Worm (Caenorhabditis elegans): ENCODE data around the gene alh-8.

- TF ChIP-seq hmbx-1 (tag; optimal IDR thresholded peaks at IDR 0.05) (no peak), ama-1 (optimal IDR thresholded peaks at IDR 0.05) (no peak), B0310.2 (tag; optimal IDR thresholded peaks at IDR 0.05) (no peak), flt-1 (GFP tag; IDR thresholded peaks at IDR 0.05) (no peak), hmg-4 (GFP tag; optimal IDR thresholded peaks at IDR 0.05) (no peak), hnd-1 (tag; optimal IDR thresholded peaks at IDR 0.05) (no peak), pes-1 (GFP tag; IDR thresholded peaks at IDR 0.05) (no peak), ceh-36 (tag; optimal IDR thresholded peaks at IDR 0.05) (no peak), F13C5.2 (tag; optimal IDR thresholded peaks at IDR 0.05) (no peak)
These were observed 10.3 kb downstream of the alh-8 start, which contains the start of gene ctsa-1.2 for ce11 chrII:11739199-11739598.
